Fruit fly (Drosophila melanogaster): ENCODE measurements around the gene btn.

The btn gene

DNA sequence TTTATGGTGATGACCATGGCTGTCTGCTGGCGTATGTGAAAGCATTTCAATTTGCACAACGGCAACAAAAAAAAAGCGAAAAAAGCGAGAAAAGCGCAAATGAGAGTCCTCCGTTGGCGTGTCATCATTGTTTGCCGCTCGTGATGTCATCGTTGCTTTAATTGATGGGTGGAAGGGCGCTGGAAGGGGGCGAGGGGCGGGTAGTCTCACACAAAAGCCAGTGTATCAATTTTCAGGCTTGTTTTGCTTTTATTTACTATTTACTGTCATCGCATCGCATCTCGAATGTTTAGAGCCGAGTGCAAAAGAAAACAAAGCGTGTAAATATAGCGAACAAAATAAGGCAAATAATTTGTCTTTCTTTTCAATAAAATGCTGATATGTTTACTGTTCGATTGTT lies 2.9 kb upstream of the btn start (continued):
- no peak for TF ChIP-seq CG3838 (GFP tag; optimal IDR thresholded peaks at IDR 0.05)
- no peak for TF ChIP-seq E2f2 (GFP tag; IDR thresholded peaks at IDR 0.05)
- TF ChIP-seq maf-S (GFP tag; optimal IDR thresholded peaks at IDR 0.05), result no peak
- TF ChIP-seq Gsc (GFP tag; IDR thresholded peaks at IDR 0.05), result no peak
- peak; percentile 56 for TF ChIP-seq CG12071 (GFP tag; optimal IDR thresholded peaks at IDR 0.05)
- no peak for TF ChIP-seq mam (GFP tag; optimal IDR thresholded peaks at IDR 0.05)
- no peak for TF ChIP-seq gt (GFP tag; IDR thresholded peaks at IDR 0.05)
- TF ChIP-seq CG13296 (GFP tag; optimal IDR thresholded peaks at IDR 0.05), result peak; percentile 1
- no peak for TF ChIP-seq CG7357 (GFP tag; IDR thresholded peaks at IDR 0.05)
- no peak for TF ChIP-seq ash1 (GFP tag; optimal IDR thresholded peaks at IDR 0.05)
- no peak for TF ChIP-seq dimm (GFP tag; IDR thresholded peaks at IDR 0.05)
- no peak for TF ChIP-seq eve (GFP tag; optimal IDR thresholded peaks at IDR 0.05)
- no peak for TF ChIP-seq trem (tag; optimal IDR thresholded peaks at IDR 0.05)
- TF ChIP-seq CG13424 (tag; optimal IDR thresholded peaks at IDR 0.05), result peak; percentile 28
- peak; percentile 94 for TF ChIP-seq MTF-1 (GFP tag; optimal IDR thresholded peaks at IDR 0.05; ENCODE audit: borderline replicate concordance)
- no peak for TF ChIP-seq knrl (GFP tag; IDR thresholded peaks at IDR 0.05; ENCODE audit: partially characterized antibody)
- peak; percentile 27 for TF ChIP-seq gcm (GFP tag; optimal IDR thresholded peaks at IDR 0.05)
- TF ChIP-seq ATbp (GFP tag; optimal IDR thresholded peaks at IDR 0.05), result peak; percentile 88
- TF ChIP-seq CG5180 (GFP tag; optimal IDR thresholded peaks at IDR 0.05), result peak; percentile 45
- no peak for TF ChIP-seq ind (GFP tag; optimal IDR thresholded peaks at IDR 0.05)
- peak; percentile 20 for TF ChIP-seq BtbVII (GFP tag; optimal IDR thresholded peaks at IDR 0.05)
- TF ChIP-seq grau (tag; optimal IDR thresholded peaks at IDR 0.05), result no peak
- peak; percentile 32 for TF ChIP-seq Fer3 (tag; optimal IDR thresholded peaks at IDR 0.05)
- no peak for TF ChIP-seq dan (GFP tag; IDR thresholded peaks at IDR 0.05)
- no peak for TF ChIP-seq CG12299 (tag; optimal IDR thresholded peaks at IDR 0.05)
- peak; percentile 8; the same call in 1 of the 2 replicates for TF ChIP-seq HLH3B (GFP tag; IDR thresholded peaks at IDR 0.05)
- peak; percentile 5 for TF ChIP-seq phol (tag; optimal IDR thresholded peaks at IDR 0.05)
- peak; percentile 32; the same call in 1 of the 2 replicates for TF ChIP-seq sim (GFP tag; IDR thresholded peaks at IDR 0.05)
- TF ChIP-seq CG4282 (GFP tag; optimal IDR thresholded peaks at IDR 0.05), result no peak
- TF ChIP-seq CG9727 (GFP tag; optimal IDR thresholded peaks at IDR 0.05), result no peak
- TF ChIP-seq CG32532 (GFP tag; IDR thresholded peaks at IDR 0.05), result no peak
- TF ChIP-seq Camta (GFP tag; optimal IDR thresholded peaks at IDR 0.05), result no peak
- no peak for TF ChIP-seq Ets65A (GFP tag)
- TF ChIP-seq zen (tag; optimal IDR thresholded peaks at IDR 0.05), result no peak
- no peak for TF ChIP-seq pnt (GFP tag; optimal IDR thresholded peaks at IDR 0.05)
- TF ChIP-seq Nf-YC (tag; optimal IDR thresholded peaks at IDR 0.05), result no peak
- TF ChIP-seq NC2α (GFP tag; optimal IDR thresholded peaks at IDR 0.05), result no peak
- TF ChIP-seq CG1792 (GFP tag; optimal IDR thresholded peaks at IDR 0.05), result no peak
- no peak for TF ChIP-seq gfzf (GFP tag; optimal IDR thresholded peaks at IDR 0.05)
- no peak for TF ChIP-seq CG34422 (GFP tag; IDR thresholded peaks at IDR 0.05)
- TF ChIP-seq disco-r (GFP tag; optimal IDR thresholded peaks at IDR 0.05), result no peak
- TF ChIP-seq dm (GFP tag; optimal IDR thresholded peaks at IDR 0.05), result no peak
- TF ChIP-seq nau (GFP tag; optimal IDR thresholded peaks at IDR 0.05), result peak; percentile 69
- no peak for TF ChIP-seq tup (GFP tag; optimal IDR thresholded peaks at IDR 0.05)
- no peak for TF ChIP-seq inv (GFP tag; IDR thresholded peaks at IDR 0.05; ENCODE audit: partially characterized antibody)
- no peak for TF ChIP-seq CG30431 (GFP tag; optimal IDR thresholded peaks at IDR 0.05)
- no peak for TF ChIP-seq schlank (tag; optimal IDR thresholded peaks at IDR 0.05)
- peak; percentile 7 for TF ChIP-seq CG10979 (tag; optimal IDR thresholded peaks at IDR 0.05)
- TF ChIP-seq rib (GFP tag; IDR thresholded peaks at IDR 0.05), result no peak
- no peak for TF ChIP-seq lilli (GFP tag; optimal IDR thresholded peaks at IDR 0.05)
- no peak for TF ChIP-seq sug (tag; optimal IDR thresholded peaks at IDR 0.05)
- TF ChIP-seq CG12236 (GFP tag; optimal IDR thresholded peaks at IDR 0.05), result peak; percentile 7

Measured in whole organism, embryonic.